Worm (Caenorhabditis elegans) whole organism, L4 larva: ENCODE results near the gene fli-1.

ENCODE experiments used
- F10B5.3 ChIP-seq: sonication (generic microtip); optimal IDR thresholded peaks from 2 replicates; lab custom pipeline; 2016; ENCODE audit warnings: mild to moderate bottlenecking, missing genetic modification characterization, missing compliant biosample characterization
- aha-1 ChIP-seq: fragments of 150-350 bp; peaks from one replicate; lab custom pipeline; 2014; ENCODE audit warnings: missing biosample characterization, missing genetic modification characterization
- ces-1 ChIP-seq: fragments of 150-350 bp; sonication (generic microtip); optimal IDR thresholded peaks from 4 replicates; lab custom pipeline; 2014; ENCODE audit warnings: missing biosample characterization, missing genetic modification reagents, missing genetic modification characterization
- hlh-30 ChIP-seq: sonication (generic microtip); optimal IDR thresholded peaks from 2 replicates; lab custom pipeline; 2017; ENCODE audit warnings: antibody characterized with exemption, mild to moderate bottlenecking, missing genetic modification characterization, missing compliant biosample characterization; ENCODE audit not compliant: insufficient read depth
- lin-39 ChIP-seq: fragments of 150-350 bp; optimal IDR thresholded peaks from 2 replicates; lab custom pipeline; 2014; ENCODE audit warnings: missing biosample characterization, missing genetic modification reagents, missing genetic modification characterization
- pqm-1 ChIP-seq: sonication (generic microtip); optimal IDR thresholded peaks from 2 replicates; lab custom pipeline; 2017; ENCODE audit warnings: missing biosample characterization, missing genetic modification characterization
- snpc-4 ChIP-seq: fragments of 150-350 bp; optimal IDR thresholded peaks from 2 replicates; lab custom pipeline; 2014; ENCODE audit warnings: missing biosample characterization, missing genetic modification characterization
- unc-62 ChIP-seq, 3 experiments: fragments of 150-350 bp in 1 of 3; sonication (generic microtip); optimal IDR thresholded peaks in 2 of 3; peaks in 1 of 3; 1 replicate in 1 of 3; 2 replicates in 2 of 3; lab custom pipeline; 2014 to 2017; ENCODE audit warnings: missing biosample characterization in 3 of 3, missing genetic modification characterization in 3 of 3, missing genetic modification reagents in 3 of 3, missing genotype in 1 of 3

- TF ChIP-seq lin-39 (no peak), ces-1 (GFP tag; lab: Kevin White, UChicago) (no peak), F10B5.3 (tag; lab: Kevin White, UChicago) (no peak), hlh-30 (tag; lab: Kevin White, UChicago) (no peak), unc-62 (GFP tag; optimal IDR thresholded peaks at IDR 0.05 in 1 of 2; lab: Kevin White, UChicago) (no peak), unc-62 (tag; optimal IDR thresholded peaks at IDR 0.05; lab: Kevin White, UChicago) (no peak), aha-1 (tag; lab: Kevin White, UChicago) (no peak), snpc-4 (tag; lab: Kevin White, UChicago) (no peak), pqm-1 (tag; lab: Kevin White, UChicago) (no peak)
These were observed 5.6 kb upstream of the fli-1 start for ce11 chrIII:8689143-8689542.
